Fruit fly (Drosophila melanogaster) whole organism, pupa: ENCODE results near the gene CG32533.

Experiments
- CG12605 ChIP-seq: fragments of 200-800 bp; sonication (Bioruptor generic); IDR thresholded peaks from 2 replicates; pipeline ENCODE4 v1.3.6; 2022; ENCODE audit warnings: missing biosample characterization, missing genetic modification characterization
- CG13204 ChIP-seq: fragments of 200-800 bp; sonication (Bioruptor generic); optimal IDR thresholded peaks from 2 replicates; lab custom pipeline; 2018; ENCODE audit warnings: missing biosample characterization, mild to moderate bottlenecking, missing genetic modification characterization, moderate library complexity
- CG32121 ChIP-seq: fragments of 200-800 bp; sonication (Bioruptor generic); IDR thresholded peaks from 2 replicates; pipeline ENCODE4 v1.3.6; 2022; ENCODE audit warnings: missing biosample characterization, missing genetic modification characterization
- CG4496 ChIP-seq: fragments of 200-800 bp; sonication (Bioruptor generic); IDR thresholded peaks from 3 replicates; pipeline ENCODE4 v1.3.6; 2022; ENCODE audit warnings: missing biosample characterization, missing genetic modification characterization
- EcR ChIP-seq: fragments of 200-800 bp; sonication (Bioruptor generic); optimal IDR thresholded peaks from 3 replicates; lab custom pipeline; 2019; ENCODE audit warnings: missing biosample characterization, missing genetic modification characterization, mild to moderate bottlenecking, moderate library complexity, missing genetic modification reagents
- Ets98B ChIP-seq: fragments of 200-800 bp; sonication (Bioruptor generic); IDR thresholded peaks from 2 replicates; pipeline ENCODE4 v1.3.6; 2022; ENCODE audit warnings: missing biosample characterization, missing genetic modification characterization
- Pif1A ChIP-seq: fragments of 200-800 bp; sonication (Bioruptor generic); optimal IDR thresholded peaks from 3 replicates; lab custom pipeline; 2016; ENCODE audit warnings: missing biosample characterization, missing genetic modification characterization
- Pif1B ChIP-seq: fragments of 200-800 bp; sonication (Bioruptor generic); optimal IDR thresholded peaks from 3 replicates; lab custom pipeline; 2016; ENCODE audit warnings: missing biosample characterization, missing genetic modification characterization
- Snoo ChIP-seq: fragments of 200-800 bp; sonication (Bioruptor generic); optimal IDR thresholded peaks from 3 replicates; lab custom pipeline; 2017; ENCODE audit warnings: missing biosample characterization, mild to moderate bottlenecking, missing genetic modification characterization, inconsistent platforms
- fd96Ca ChIP-seq: fragments of 200-800 bp; sonication (Bioruptor generic); IDR thresholded peaks from 3 replicates; pipeline ENCODE4 v1.3.6; 2022; ENCODE audit warnings: missing biosample characterization, missing genetic modification characterization
- gl ChIP-seq: fragments of 200-800 bp; sonication (Bioruptor generic); optimal IDR thresholded peaks from 2 replicates; lab custom pipeline; 2018; ENCODE audit warnings: missing biosample characterization, mild to moderate bottlenecking, missing genetic modification characterization
- rn ChIP-seq: fragments of 200-800 bp; sonication (Bioruptor generic); IDR thresholded peaks from 2 replicates; pipeline ENCODE4 v1.3.6; 2022; ENCODE audit warnings: missing biosample characterization, missing genetic modification characterization

DNA sequence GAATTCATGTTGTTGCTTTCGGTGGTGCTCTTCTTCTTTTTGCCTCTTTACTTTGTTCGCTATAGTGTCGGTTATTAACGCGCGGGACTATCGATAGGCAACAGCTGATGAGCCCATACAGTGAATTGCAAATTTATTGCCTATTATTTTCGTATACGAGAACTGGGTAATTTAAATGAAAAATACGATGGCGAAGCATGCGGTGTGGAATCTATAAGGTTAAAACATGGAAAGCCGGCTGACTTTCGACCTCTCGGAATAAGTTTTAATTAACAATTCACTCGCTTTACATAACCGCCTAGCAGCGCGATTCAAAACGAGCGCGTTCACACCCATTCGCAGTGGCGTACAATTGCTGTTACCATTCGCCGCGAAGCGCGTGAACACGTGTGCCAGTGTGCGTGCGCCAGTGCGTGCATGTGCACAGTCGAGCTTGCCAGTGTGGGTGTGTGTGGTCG lies 687 bp upstream of the CG32533 start, which contains the start of the genes Naa15-16 and mRpS14:
- no peak for TF ChIP-seq Snoo
- TF ChIP-seq EcR (GFP tag; lab: Kevin White, UChicago), result no peak
- no peak for TF ChIP-seq CG12605
- TF ChIP-seq gl (tag; lab: Kevin White, UChicago), result no peak
- no peak for TF ChIP-seq CG4496 (GFP tag; lab: Robert Waterston, UW)
- no peak for TF ChIP-seq CG13204 (GFP tag; lab: Kevin White, UChicago)
- TF ChIP-seq Pif1A (GFP tag; lab: Kevin White, UChicago), result no peak
- TF ChIP-seq Pif1B (GFP tag; lab: Kevin White, UChicago), result no peak
- TF ChIP-seq CG32121 (GFP tag; lab: Robert Waterston, UW), result no peak
- TF ChIP-seq rn, result no peak
- no peak for TF ChIP-seq Ets98B (GFP tag; lab: Robert Waterston, UW)
- no peak for TF ChIP-seq fd96Ca
